Fruit fly (Drosophila melanogaster): ENCODE results near the gene CG4511.

Gene CG4511

DNA sequence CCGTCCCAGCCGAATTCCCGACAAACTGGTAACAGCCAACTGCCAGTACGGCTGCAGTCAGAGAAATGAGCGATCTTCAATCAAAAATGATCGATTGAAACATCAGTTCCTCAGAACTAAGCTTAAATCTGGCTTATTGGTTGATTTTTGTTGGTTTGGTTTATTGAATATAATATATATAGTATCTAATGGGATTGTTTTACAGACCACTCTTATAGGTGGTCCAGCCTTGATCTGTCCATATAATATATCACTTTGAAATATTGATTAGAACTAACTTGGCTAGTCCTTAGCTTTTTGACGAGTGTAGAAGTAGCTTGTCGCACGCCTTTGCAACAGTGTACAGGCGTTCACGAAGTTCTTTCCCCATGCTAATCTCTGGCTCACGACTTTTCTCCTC lies 11.9 kb upstream of the CG4511 start (continued):
- no peak for TF ChIP-seq Elba2 (GFP tag; optimal IDR thresholded peaks at IDR 0.05)

dm6 chr3R:10849515-10849973 lies 4.8 kb upstream of the CG4511 start, which contains the start of gene CG42394:
TSS of gene CG42394 (plus strand) at chr3R:10849825.
- peak; percentile 10 for TF ChIP-seq CG7745 (tag; optimal IDR thresholded peaks at IDR 0.05)
- TF ChIP-seq Vsx1 (GFP tag; optimal IDR thresholded peaks at IDR 0.05), result peak; percentile 94
- peak; percentile 87 for TF ChIP-seq danr (GFP tag; IDR thresholded peaks at IDR 0.05)
- peak; percentile 98 for TF ChIP-seq gem (tag; optimal IDR thresholded peaks at IDR 0.05)
- TF ChIP-seq Side (GFP tag; optimal IDR thresholded peaks at IDR 0.05), result peak; percentile 38
- TF ChIP-seq Sox102F (GFP tag; optimal IDR thresholded peaks at IDR 0.05), result peak; percentile 94
- peak; percentile 30 for TF ChIP-seq pfk (GFP tag; optimal IDR thresholded peaks at IDR 0.05)
- peak; percentile 96 for TF ChIP-seq CG6254 (GFP tag; optimal IDR thresholded peaks at IDR 0.05)
- TF ChIP-seq tin (GFP tag; optimal IDR thresholded peaks at IDR 0.05), result peak; percentile 95
- TF ChIP-seq dysf (GFP tag; IDR thresholded peaks at IDR 0.05), result peak; percentile 95
- TF ChIP-seq Dad (GFP tag; optimal IDR thresholded peaks at IDR 0.05), result peak; percentile 76
- TF ChIP-seq CG10321 (GFP tag; IDR thresholded peaks at IDR 0.05), result peak; percentile 74
- TF ChIP-seq Sry-β (GFP tag; optimal IDR thresholded peaks at IDR 0.05), result peak; percentile 68
- TF ChIP-seq CG12769 (tag; optimal IDR thresholded peaks at IDR 0.05), result no peak
- TF ChIP-seq HLH4C (GFP tag; IDR thresholded peaks at IDR 0.05; ENCODE audit: partially characterized antibody), result no peak
- TF ChIP-seq CG10543 (GFP tag; optimal IDR thresholded peaks at IDR 0.05), result peak; percentile 85
- TF ChIP-seq CG6175 (GFP tag; IDR thresholded peaks at IDR 0.05), result peak; percentile 85
- peak; percentile 87 for TF ChIP-seq Mrtf (GFP tag; IDR thresholded peaks at IDR 0.05)
- TF ChIP-seq aop (GFP tag; IDR thresholded peaks at IDR 0.05), result peak; percentile 72
- TF ChIP-seq Tbp (GFP tag; optimal IDR thresholded peaks at IDR 0.05), result no peak
- peak; percentile 89 for TF ChIP-seq lilli (GFP tag; optimal IDR thresholded peaks at IDR 0.05)
- peak; percentile 39 for TF ChIP-seq repo (GFP tag; optimal IDR thresholded peaks at IDR 0.05)
- TF ChIP-seq CkIIα-i1 (GFP tag; IDR thresholded peaks at IDR 0.05), result peak; percentile 76
- TF ChIP-seq NFAT (GFP tag; IDR thresholded peaks at IDR 0.05), result peak; percentile 89
- TF ChIP-seq Camta (GFP tag; optimal IDR thresholded peaks at IDR 0.05), result peak; percentile 80
- peak; percentile 87 for TF ChIP-seq onecut (GFP tag; IDR thresholded peaks at IDR 0.05)
- TF ChIP-seq cg (GFP tag; optimal IDR thresholded peaks at IDR 0.05), result no peak
- TF ChIP-seq ind (GFP tag; optimal IDR thresholded peaks at IDR 0.05), result peak; percentile 88
- peak; percentile 97 for TF ChIP-seq Asciz (GFP tag; optimal IDR thresholded peaks at IDR 0.05)
- peak; percentile 30 for TF ChIP-seq Hey (tag; optimal IDR thresholded peaks at IDR 0.05)
- TF ChIP-seq CG2202 (tag; optimal IDR thresholded peaks at IDR 0.05), result peak; percentile 90
- peak; percentile 53 for TF ChIP-seq fu2 (GFP tag; optimal IDR thresholded peaks at IDR 0.05)
- TF ChIP-seq CG4360 (GFP tag; IDR thresholded peaks at IDR 0.05), result peak; percentile 72
- TF ChIP-seq knrl (GFP tag; IDR thresholded peaks at IDR 0.05; ENCODE audit: partially characterized antibody), result peak; percentile 13; the same call in 1 of the 3 replicates
- TF ChIP-seq CG11247 (GFP tag; IDR thresholded peaks at IDR 0.05), result peak; percentile 90
- TF ChIP-seq chm (GFP tag; IDR thresholded peaks at IDR 0.05), result peak; percentile 94
- TF ChIP-seq Dbx (GFP tag; IDR thresholded peaks at IDR 0.05), result peak; percentile 95
- peak; percentile 94 for TF ChIP-seq gsb-n (tag; optimal IDR thresholded peaks at IDR 0.05)
- no peak for TF ChIP-seq nau (GFP tag; optimal IDR thresholded peaks at IDR 0.05)
- TF ChIP-seq CG9609 (GFP tag; optimal IDR thresholded peaks at IDR 0.05), result peak; percentile 41
- peak; percentile 93 for TF ChIP-seq seq (GFP tag; IDR thresholded peaks at IDR 0.05)
- TF ChIP-seq Xrp1 (GFP tag; IDR thresholded peaks at IDR 0.05), result peak; percentile 98
- TF ChIP-seq HLHmδ (GFP tag; optimal IDR thresholded peaks at IDR 0.05), result no peak
- peak; percentile 44 for TF ChIP-seq Antp (GFP tag; optimal IDR thresholded peaks at IDR 0.05)
- TF ChIP-seq bbx (GFP tag; IDR thresholded peaks at IDR 0.05; ENCODE audit: partially characterized antibody), result 0 out of 2 replicates have a peak, but pooled peaks have one; percentile 37
- TF ChIP-seq CG6791 (GFP tag; IDR thresholded peaks at IDR 0.05; ENCODE audit: partially characterized antibody), result peak; percentile 48; the same call in 1 of the 3 replicates
- TF ChIP-seq CG31388 (GFP tag; optimal IDR thresholded peaks at IDR 0.05), result peak; percentile 84
- peak; percentile 98 for TF ChIP-seq CG10979 (tag; optimal IDR thresholded peaks at IDR 0.05)

All from whole organism, embryonic.